Worm (Caenorhabditis elegans): Measurements from ENCODE around the gene hxk-3.

Gene hxk-3

ce11 chrIV:1549095-1550093 lies 52.0 kb downstream of the hxk-3 start (continued):
- TF ChIP-seq fkh-10 (GFP tag; optimal IDR thresholded peaks at IDR 0.05) (no peak), duxl-1 (tag; optimal IDR thresholded peaks at IDR 0.05; ENCODE audit: poor library complexity) (no peak), nhr-237 (tag; optimal IDR thresholded peaks at IDR 0.05) (no peak), snpc-1.2 (GFP tag; IDR thresholded peaks at IDR 0.05) (no peak), zip-2 (tag; optimal IDR thresholded peaks at IDR 0.05) (no peak), hlh-11 (tag; optimal IDR thresholded peaks at IDR 0.05) (no peak), arid-1 (GFP tag; conservative IDR thresholded peaks at IDR 0.05) (no peak), mep-1 (tag; optimal IDR thresholded peaks at IDR 0.05) (no peak), skn-1 (tag; optimal IDR thresholded peaks at IDR 0.05) (no peak), nhr-25 (tag; optimal IDR thresholded peaks at IDR 0.05; ENCODE audit: borderline replicate concordance, insufficient read depth) (no peak), dpl-1 (GFP tag; optimal IDR thresholded peaks at IDR 0.05) (no peak), mxl-3 (GFP tag; optimal IDR thresholded peaks at IDR 0.05) (peak; percentile 9), spr-3 (GFP tag; optimal IDR thresholded peaks at IDR 0.05) (no peak), zag-1 (tag; optimal IDR thresholded peaks at IDR 0.05) (no peak), aly-2 (tag; optimal IDR thresholded peaks at IDR 0.05) (no peak), lir-3 (tag; optimal IDR thresholded peaks at IDR 0.05) (no peak), F44E2.7 (GFP tag; IDR thresholded peaks at IDR 0.05) (no peak), pqm-1 (tag; optimal IDR thresholded peaks at IDR 0.05) (no peak), nhr-77 (tag; optimal IDR thresholded peaks at IDR 0.05) (no peak), nhr-11 (tag; optimal IDR thresholded peaks at IDR 0.05) (no peak), pha-4 (GFP tag; IDR thresholded peaks at IDR 0.05) (peak; percentile 83; the same call in 1 of the 2 replicates), pha-4 (tag; optimal IDR thresholded peaks at IDR 0.05) (no peak), nhr-6 (tag; optimal IDR thresholded peaks at IDR 0.05) (no peak), F37D6.2 (tag; optimal IDR thresholded peaks at IDR 0.05) (no peak), egl-27 (tag; optimal IDR thresholded peaks at IDR 0.05) (no peak), T20F7.1 (GFP tag; optimal IDR thresholded peaks at IDR 0.05) (no peak), unc-130 (GFP tag; optimal IDR thresholded peaks at IDR 0.05) (no peak), madf-9 (GFP tag; conservative IDR thresholded peaks at IDR 0.05) (no peak), lsy-2 (tag; optimal IDR thresholded peaks at IDR 0.05) (no peak), nhr-76 (tag; optimal IDR thresholded peaks at IDR 0.05) (no peak), unc-39 (tag; optimal IDR thresholded peaks at IDR 0.05) (no peak), F49E8.2 (tag; optimal IDR thresholded peaks at IDR 0.05; ENCODE audit: borderline replicate concordance) (no peak), madf-5 (GFP tag; IDR thresholded peaks at IDR 0.05) (peak in 1 of 2 experiments; percentile 100; a peak in 2 of 4 replicates), ceh-82 (tag; optimal IDR thresholded peaks at IDR 0.05) (no peak), set-16 (GFP tag; IDR thresholded peaks at IDR 0.05) (peak; percentile 99), mdl-1 (tag; optimal IDR thresholded peaks at IDR 0.05) (no peak), daf-19 (GFP tag; conservative IDR thresholded peaks at IDR 0.05) (no peak), R02D3.7 (tag; optimal IDR thresholded peaks at IDR 0.05) (no peak), daf-12 (tag; optimal IDR thresholded peaks at IDR 0.05) (no peak), zfp-2 (tag; optimal IDR thresholded peaks at IDR 0.05) (no peak), mxl-2 (GFP tag; conservative IDR thresholded peaks at IDR 0.05) (no peak), rbr-2 (tag; optimal IDR thresholded peaks at IDR 0.05) (peak; percentile 41), nhr-42 (GFP tag; IDR thresholded peaks at IDR 0.05) (no peak), Y75B8A.6 (GFP tag; IDR thresholded peaks at IDR 0.05) (no peak), ceh-32 (tag; optimal IDR thresholded peaks at IDR 0.05; ENCODE audit: poor library complexity) (no peak), hlh-30 (tag; optimal IDR thresholded peaks at IDR 0.05; ENCODE audit: insufficient read depth) (no peak), T26A8.4 (GFP tag; IDR thresholded peaks at IDR 0.05) (no peak; the same call in none of the 2 replicates), dmd-9 (GFP tag; IDR thresholded peaks at IDR 0.05) (no peak), nhr-28 (tag; optimal IDR thresholded peaks at IDR 0.05) (no peak), lim-7 (GFP tag; IDR thresholded peaks at IDR 0.05) (no peak)

Measured in whole organism, L4 larva.